Fruit fly (Drosophila melanogaster): ENCODE data around the gene Gr64c.

Gr64c gene

dm6 chr3L:4040247-4040925, 12.0 kb downstream of the Gr64c start, which contains the start of the genes CG11593 and Rcd5 (continued):
- TF ChIP-seq CG18011 (GFP tag; optimal IDR thresholded peaks at IDR 0.05) (no peak), vvl (GFP tag; IDR thresholded peaks at IDR 0.05) (peak; percentile 83), CG2199 (GFP tag; IDR thresholded peaks at IDR 0.05) (0 out of 3 replicates have a peak, but pooled peaks have one; percentile 56), crp (GFP tag; optimal IDR thresholded peaks at IDR 0.05) (peak in 1 of 2 experiments; percentile 66), Ravus (GFP tag; IDR thresholded peaks at IDR 0.05) (peak; percentile 54), tin (GFP tag; optimal IDR thresholded peaks at IDR 0.05) (peak; percentile 61), ap (GFP tag; IDR thresholded peaks at IDR 0.05) (peak; percentile 40; the same call in 1 of the 2 replicates), CG14965 (GFP tag; optimal IDR thresholded peaks at IDR 0.05; ENCODE audit: borderline replicate concordance) (no peak), Spps (tag; optimal IDR thresholded peaks at IDR 0.05) (peak; percentile 41), CG34422 (GFP tag; IDR thresholded peaks at IDR 0.05) (peak; percentile 91), CG13287 (GFP tag; IDR thresholded peaks at IDR 0.05; ENCODE audit: partially characterized antibody) (peak; percentile 38), usp (GFP tag; optimal IDR thresholded peaks at IDR 0.05) (no peak), onecut (GFP tag; IDR thresholded peaks at IDR 0.05) (no peak), D (optimal IDR thresholded peaks at IDR 0.05) (no peak), D (GFP tag; optimal IDR thresholded peaks at IDR 0.05) (no peak), dmrt99B (tag; optimal IDR thresholded peaks at IDR 0.05) (no peak), Rfx (GFP tag; IDR thresholded peaks at IDR 0.05) (peak; percentile 89), lov (optimal IDR thresholded peaks at IDR 0.05) (no peak), lov (GFP tag; IDR thresholded peaks at IDR 0.05) (peak; percentile 67; the same call in 1 of the 3 replicates), Six4 (GFP tag; optimal IDR thresholded peaks at IDR 0.05) (no peak), sima (GFP tag; optimal IDR thresholded peaks at IDR 0.05) (no peak), CG30403 (GFP tag; optimal IDR thresholded peaks at IDR 0.05) (peak; percentile 76), p53 (GFP tag; optimal IDR thresholded peaks at IDR 0.05) (no peak), otp (GFP tag; IDR thresholded peaks at IDR 0.05) (no peak), CG14860 (GFP tag; IDR thresholded peaks at IDR 0.05; ENCODE audit: partially characterized antibody) (no peak), CG13775 (GFP tag; optimal IDR thresholded peaks at IDR 0.05) (peak; percentile 84), Fer2 (tag; optimal IDR thresholded peaks at IDR 0.05) (peak; percentile 24), Oli (tag; optimal IDR thresholded peaks at IDR 0.05) (peak; percentile 59), CkIIα-i1 (GFP tag; IDR thresholded peaks at IDR 0.05) (no peak), Ptx1 (GFP tag; IDR thresholded peaks at IDR 0.05) (peak; percentile 91), fd3F (GFP tag; optimal IDR thresholded peaks at IDR 0.05) (peak; percentile 63), CG11247 (GFP tag; IDR thresholded peaks at IDR 0.05) (peak; percentile 78), lola (GFP tag; optimal IDR thresholded peaks at IDR 0.05) (no peak), CG17612 (GFP tag; IDR thresholded peaks at IDR 0.05) (no peak), CG3847 (GFP tag; IDR thresholded peaks at IDR 0.05) (peak; percentile 95), Hmr (GFP tag; optimal IDR thresholded peaks at IDR 0.05) (peak; percentile 80), CG7786 (GFP tag; optimal IDR thresholded peaks at IDR 0.05) (no peak), mld (GFP tag; IDR thresholded peaks at IDR 0.05; ENCODE audit: partially characterized antibody) (no peak), org-1 (GFP tag; optimal IDR thresholded peaks at IDR 0.05) (peak; percentile 25), Dip3 (GFP tag; optimal IDR thresholded peaks at IDR 0.05) (peak; percentile 27), caup (GFP tag; optimal IDR thresholded peaks at IDR 0.05; ENCODE audit: severe bottlenecking) (peak; percentile 64), mirr (GFP tag; optimal IDR thresholded peaks at IDR 0.05) (no peak), nerfin-1 (tag; optimal IDR thresholded peaks at IDR 0.05) (no peak), CG8944 (GFP tag; optimal IDR thresholded peaks at IDR 0.05) (peak; percentile 6), Gug (GFP tag; IDR thresholded peaks at IDR 0.05) (peak; percentile 85), pfk (GFP tag; optimal IDR thresholded peaks at IDR 0.05) (no peak), Optix (GFP tag; IDR thresholded peaks at IDR 0.05) (peak; percentile 76), HmgD (GFP tag; optimal IDR thresholded peaks at IDR 0.05) (no peak), CG6272 (GFP tag; IDR thresholded peaks at IDR 0.05) (peak; percentile 90), CG9215 (GFP tag; IDR thresholded peaks at IDR 0.05) (peak; percentile 86)

Data from whole organism, embryonic.